Fruit fly (Drosophila melanogaster) whole organism, embryonic: Measurements from ENCODE around the gene MCU.

ENCODE experiments used
- Adf1 ChIP-seq: fragments of 200-800 bp; sonication (Bioruptor generic); IDR thresholded peaks from 2 replicates; pipeline ENCODE4 v1.3.6; 2022; ENCODE audit warnings: missing biosample characterization, missing genetic modification characterization
- BtbVII ChIP-seq: fragments of 200-800 bp; sonication (Bioruptor generic); optimal IDR thresholded peaks from 3 replicates; lab custom pipeline; 2017; ENCODE audit warnings: missing biosample characterization, mild to moderate bottlenecking, missing genetic modification characterization
- CG12155 ChIP-seq: fragments of 200-800 bp; sonication (Bioruptor generic); optimal IDR thresholded peaks from 3 replicates; lab custom pipeline; 2016; ENCODE audit warnings: missing biosample characterization, missing genetic modification characterization
- CG12219 ChIP-seq: fragments of 200-800 bp; sonication (Bioruptor generic); optimal IDR thresholded peaks from 3 replicates; lab custom pipeline; 2018; ENCODE audit warnings: missing biosample characterization, mild to moderate bottlenecking, missing genetic modification characterization
- CG13287 ChIP-seq: fragments of 200-800 bp; sonication (Bioruptor generic); IDR thresholded peaks from 2 replicates; pipeline ENCODE4 v1.3.6; 2022; ENCODE audit warnings: missing biosample characterization, missing genetic modification characterization; ENCODE audit not compliant: partially characterized antibody
- CG14050 ChIP-seq: fragments of 200-800 bp; sonication (Bioruptor generic); IDR thresholded peaks from 3 replicates; pipeline ENCODE4 v1.3.6; 2022; ENCODE audit warnings: missing biosample characterization, missing genetic modification characterization
- CG16813 ChIP-seq: fragments of 200-800 bp; sonication (Bioruptor generic); IDR thresholded peaks from 3 replicates; pipeline ENCODE4 v1.3.6; 2022; ENCODE audit warnings: missing biosample characterization, missing genetic modification characterization; ENCODE audit not compliant: partially characterized antibody
- CG17359 ChIP-seq: fragments of 200-800 bp; sonication (Bioruptor generic); optimal IDR thresholded peaks from 3 replicates; lab custom pipeline; 2018; ENCODE audit warnings: missing biosample characterization, mild to moderate bottlenecking, missing genetic modification characterization, moderate library complexity
- CG17361 ChIP-seq: fragments of 200-800 bp; sonication (Bioruptor generic); IDR thresholded peaks from 3 replicates; pipeline ENCODE4 v1.3.6; 2022; ENCODE audit warnings: missing biosample characterization, missing genetic modification characterization
- CG17385 ChIP-seq: fragments of 200-800 bp; sonication (Bioruptor generic); optimal IDR thresholded peaks from 3 replicates; lab custom pipeline; 2018; ENCODE audit warnings: missing biosample characterization, mild to moderate bottlenecking, missing genetic modification characterization
- CG17802 ChIP-seq: fragments of 200-800 bp; sonication (Bioruptor generic); optimal IDR thresholded peaks from 2 replicates; lab custom pipeline; 2018; ENCODE audit warnings: missing biosample characterization, mild to moderate bottlenecking, missing genetic modification characterization, moderate library complexity
- CG2129 ChIP-seq: fragments of 200-800 bp; sonication (Bioruptor generic); IDR thresholded peaks from 2 replicates; pipeline ENCODE4 v1.3.6; 2022; ENCODE audit warnings: missing biosample characterization, missing genetic modification characterization; ENCODE audit not compliant: partially characterized antibody
- CG2875 ChIP-seq: fragments of 200-800 bp; sonication (Bioruptor generic); optimal IDR thresholded peaks from 2 replicates; lab custom pipeline; 2017; ENCODE audit warnings: missing biosample characterization, mild to moderate bottlenecking, missing genetic modification characterization, missing genetic modification reagents
- CG32767 ChIP-seq: fragments of 200-800 bp; sonication (Bioruptor generic); IDR thresholded peaks from 2 replicates; pipeline ENCODE4 v1.3.6; 2022; ENCODE audit warnings: missing biosample characterization, missing genetic modification characterization
- CG3838 ChIP-seq: fragments of 200-800 bp; sonication (Bioruptor generic); optimal IDR thresholded peaks from 3 replicates; lab custom pipeline; 2016; ENCODE audit warnings: missing biosample characterization, missing genetic modification characterization
- CG42726 ChIP-seq: fragments of 200-800 bp; sonication (Bioruptor generic); IDR thresholded peaks from 2 replicates; pipeline ENCODE4 v1.3.6; 2022; ENCODE audit warnings: missing biosample characterization, missing genetic modification characterization; ENCODE audit not compliant: partially characterized antibody
- CG4282 ChIP-seq: fragments of 200-800 bp; sonication (Bioruptor generic); optimal IDR thresholded peaks from 2 replicates; lab custom pipeline; 2016; ENCODE audit warnings: missing biosample characterization, missing genetic modification characterization
- CG4328 ChIP-seq: fragments of 200-800 bp; sonication (Bioruptor generic); optimal IDR thresholded peaks from 3 replicates; lab custom pipeline; 2017; ENCODE audit warnings: missing biosample characterization, missing genetic modification reagents, missing genetic modification characterization
- CG4360 ChIP-seq: fragments of 200-800 bp; sonication (Bioruptor generic); IDR thresholded peaks from 2 replicates; pipeline ENCODE4 v1.3.6; 2022; ENCODE audit warnings: missing biosample characterization, missing genetic modification characterization
- CG9727 ChIP-seq: fragments of 200-800 bp; sonication (Bioruptor generic); optimal IDR thresholded peaks from 3 replicates; lab custom pipeline; 2017; ENCODE audit warnings: missing biosample characterization, mild to moderate bottlenecking, missing genetic modification characterization
- D ChIP-seq, 2 experiments: fragments of 200-800 bp in 1 of 2; fragments of >200 bp in 1 of 2; sonication (Bioruptor generic) in 1 of 2; optimal IDR thresholded peaks; 2 replicates in 1 of 2; 3 replicates in 1 of 2; lab custom pipeline; 2017; ENCODE audit warnings: mild to moderate bottlenecking in 1 of 2, missing biosample characterization in 1 of 2, missing genetic modification characterization in 1 of 2, missing genetic modification reagents in 1 of 2
- Dp ChIP-seq: fragments of 200-800 bp; sonication (Bioruptor generic); optimal IDR thresholded peaks from 2 replicates; lab custom pipeline; 2018; ENCODE audit warnings: missing biosample characterization, mild to moderate bottlenecking, missing genetic modification characterization, moderate library complexity
- Drgx ChIP-seq: fragments of 200-800 bp; sonication (Bioruptor generic); IDR thresholded peaks from 2 replicates; pipeline ENCODE4 v1.3.6; 2022; ENCODE audit warnings: missing biosample characterization, missing genetic modification characterization
- Elba2 ChIP-seq: fragments of 200-800 bp; sonication (Bioruptor generic); optimal IDR thresholded peaks from 3 replicates; lab custom pipeline; 2016; ENCODE audit warnings: missing biosample characterization, missing genetic modification characterization
- GATAe ChIP-seq: fragments of 200-800 bp; sonication (Bioruptor generic); conservative IDR thresholded peaks from 2 replicates; pipeline ENCODE4 v1.3.6; 2022; ENCODE audit warnings: missing biosample characterization, missing genetic modification characterization
- Lhr ChIP-seq: fragments of 200-800 bp; sonication (Bioruptor generic); optimal IDR thresholded peaks from 3 replicates; lab custom pipeline; 2017; ENCODE audit warnings: mild to moderate bottlenecking, missing biosample characterization, missing genetic modification reagents, missing genetic modification characterization
- Myb ChIP-seq: fragments of 200-800 bp; sonication (Bioruptor generic); optimal IDR thresholded peaks from 2 replicates; lab custom pipeline; 2016; ENCODE audit warnings: missing biosample characterization, missing genetic modification characterization
- Oaz ChIP-seq: fragments of 200-800 bp; sonication (Bioruptor generic); IDR thresholded peaks from 2 replicates; pipeline ENCODE4 v1.3.6; 2022; ENCODE audit warnings: missing biosample characterization, missing genetic modification characterization
- Rx ChIP-seq: fragments of 200-800 bp; sonication (Bioruptor generic); IDR thresholded peaks from 2 replicates; pipeline ENCODE4 v1.3.6; 2022; ENCODE audit warnings: missing biosample characterization, missing genetic modification characterization
- Scr ChIP-seq: fragments of 200-800 bp; sonication (Bioruptor generic); IDR thresholded peaks from 2 replicates; pipeline ENCODE4 v1.3.6; 2022; ENCODE audit warnings: missing biosample characterization, missing genetic modification characterization; ENCODE audit not compliant: partially characterized antibody
- Six4 ChIP-seq: fragments of 200-800 bp; sonication (Bioruptor generic); optimal IDR thresholded peaks from 2 replicates; lab custom pipeline; 2016; ENCODE audit warnings: missing biosample characterization, missing genetic modification characterization
- Tbp ChIP-seq: fragments of >200 bp; optimal IDR thresholded peaks from 2 replicates; lab custom pipeline; 2018; ENCODE audit warnings: missing biosample characterization, missing genetic modification characterization
- YL-1 ChIP-seq: fragments of 200-800 bp; sonication (Bioruptor generic); optimal IDR thresholded peaks from 3 replicates; lab custom pipeline; 2017; ENCODE audit warnings: missing biosample characterization, mild to moderate bottlenecking, missing genetic modification characterization
- aop ChIP-seq: fragments of 200-800 bp; sonication (Bioruptor generic); IDR thresholded peaks from 2 replicates; pipeline ENCODE4 v1.3.6; 2022; ENCODE audit warnings: missing biosample characterization, missing genetic modification characterization
- ci ChIP-seq: fragments of 200-800 bp; sonication (Bioruptor generic); IDR thresholded peaks from 3 replicates; pipeline ENCODE4 v1.3.6; 2022; ENCODE audit warnings: missing biosample characterization, missing genetic modification characterization
- crp ChIP-seq, 2 experiments: fragments of 200-800 bp; sonication (Bioruptor generic); optimal IDR thresholded peaks; 2 replicates in 1 of 2; 3 replicates in 1 of 2; lab custom pipeline; 2017; ENCODE audit warnings: missing biosample characterization in 2 of 2, missing genetic modification characterization in 2 of 2, mild to moderate bottlenecking in 1 of 2, moderate library complexity in 1 of 2
- danr ChIP-seq: fragments of 200-800 bp; sonication (Bioruptor generic); IDR thresholded peaks from 2 replicates; pipeline ENCODE4 v1.3.6; 2022; ENCODE audit warnings: missing biosample characterization, missing genetic modification characterization
- emc ChIP-seq: fragments of 200-800 bp; sonication (Bioruptor generic); optimal IDR thresholded peaks from 2 replicates; lab custom pipeline; 2016; ENCODE audit warnings: missing biosample characterization, missing genetic modification characterization
- h ChIP-seq: fragments of >200 bp; optimal IDR thresholded peaks from 2 replicates; lab custom pipeline; 2017
- her ChIP-seq: fragments of 200-800 bp; sonication (Bioruptor generic); optimal IDR thresholded peaks from 2 replicates; lab custom pipeline; 2016; ENCODE audit warnings: missing biosample characterization, missing genetic modification characterization
- inv ChIP-seq: fragments of 200-800 bp; sonication (Bioruptor generic); IDR thresholded peaks from 2 replicates; pipeline ENCODE4 v1.3.6; 2022; ENCODE audit warnings: missing biosample characterization, missing genetic modification characterization; ENCODE audit not compliant: partially characterized antibody
- lola ChIP-seq, 3 experiments: fragments of >200 bp in 2 of 3; fragments of 200-800 bp in 1 of 3; sonication (Bioruptor generic) in 1 of 3; optimal IDR thresholded peaks; 2 replicates each; lab custom pipeline; 2017 to 2019; ENCODE audit warnings: missing biosample characterization in 3 of 3, missing genetic modification characterization in 3 of 3, mild to moderate bottlenecking in 1 of 3, moderate library complexity in 1 of 3
- mld ChIP-seq: fragments of 200-800 bp; sonication (Bioruptor generic); IDR thresholded peaks from 3 replicates; pipeline ENCODE4 v1.3.6; 2022; ENCODE audit warnings: missing biosample characterization, missing genetic modification characterization; ENCODE audit not compliant: partially characterized antibody
- onecut ChIP-seq: fragments of 200-800 bp; sonication (Bioruptor generic); IDR thresholded peaks from 2 replicates; pipeline ENCODE4 v1.3.6; 2022; ENCODE audit warnings: missing biosample characterization, missing genetic modification characterization
- schlank ChIP-seq: fragments of 200-800 bp; sonication (Bioruptor generic); optimal IDR thresholded peaks from 2 replicates; lab custom pipeline; 2018; ENCODE audit warnings: missing biosample characterization, mild to moderate bottlenecking, missing genetic modification characterization
- so ChIP-seq: fragments of 200-800 bp; sonication (Bioruptor generic); IDR thresholded peaks from 3 replicates; pipeline ENCODE4 v1.3.6; 2022; ENCODE audit warnings: missing biosample characterization, missing genetic modification characterization
- sob ChIP-seq: fragments of 200-800 bp; sonication (Bioruptor generic); IDR thresholded peaks from 2 replicates; pipeline ENCODE4 v1.3.6; 2022; ENCODE audit warnings: missing biosample characterization, missing genetic modification characterization
- tio ChIP-seq: fragments of 200-800 bp; sonication (Bioruptor generic); optimal IDR thresholded peaks from 2 replicates; lab custom pipeline; 2017; ENCODE audit warnings: missing biosample characterization, missing genetic modification characterization, inconsistent platforms
- toy ChIP-seq: fragments of 200-800 bp; sonication (Bioruptor generic); IDR thresholded peaks from 2 replicates; pipeline ENCODE4 v1.3.6; 2022; ENCODE audit warnings: missing biosample characterization, missing genetic modification characterization

Gene MCU

DNA sequence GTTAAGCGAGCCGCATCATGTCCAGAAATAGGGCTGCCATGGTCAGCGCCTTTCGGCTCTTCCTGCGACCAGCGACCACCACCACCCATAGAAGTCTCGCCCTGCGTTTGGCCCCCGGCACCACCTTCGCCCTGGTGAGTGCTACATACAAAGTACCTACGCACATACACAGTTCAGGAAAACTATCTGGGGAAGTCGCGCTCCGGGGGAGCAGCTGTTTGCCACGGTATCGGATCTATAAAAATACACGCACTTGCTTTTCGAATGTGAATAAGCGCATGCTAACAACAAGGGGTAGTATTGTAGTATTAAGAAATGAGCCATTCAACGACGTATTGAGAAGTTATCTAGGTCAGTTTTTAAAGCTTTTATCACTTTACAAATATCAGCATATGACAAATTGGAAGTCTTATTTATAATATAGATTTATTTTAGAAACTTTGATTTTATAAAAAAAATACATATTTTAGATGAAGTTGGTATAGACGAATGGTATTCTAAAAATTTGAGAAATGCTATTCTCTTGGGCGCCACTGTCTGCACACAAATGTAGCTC is 1.4 kb downstream of the MCU start (continued):
- TF ChIP-seq CG16813 (GFP tag; lab: Robert Waterston, UW) (no peak), CG17361 (peak; percentile 72), Tbp (GFP tag; lab: Kevin White, UChicago) (no peak), CG4282 (GFP tag; lab: Kevin White, UChicago) (no peak), tio (GFP tag; lab: Kevin White, UChicago) (peak; percentile 59), crp (GFP tag; optimal IDR thresholded peaks at IDR 0.05; lab: Kevin White, UChicago) (no peak), CG4328 (GFP tag; lab: Kevin White, UChicago) (no peak), h (lab: Kevin White, UChicago) (no peak), CG12219 (no peak), her (no peak), Oaz (GFP tag; lab: Robert Waterston, UW) (no peak), D (optimal IDR thresholded peaks at IDR 0.05; lab: Kevin White, UChicago) (no peak), D (GFP tag; optimal IDR thresholded peaks at IDR 0.05; lab: Kevin White, UChicago) (peak; percentile 41), Lhr (GFP tag; lab: Kevin White, UChicago) (no peak), CG42726 (no peak), BtbVII (peak; percentile 49), CG17359 (tag; lab: Kevin White, UChicago) (peak; percentile 37), sob (GFP tag; lab: Robert Waterston, UW) (no peak), Six4 (GFP tag; lab: Kevin White, UChicago) (peak; percentile 5), inv (GFP tag; lab: Robert Waterston, UW) (no peak), lola (GFP tag; optimal IDR thresholded peaks at IDR 0.05; lab: Kevin White, UChicago) (peak in 1 of 3 experiments; percentile 43), CG32767 (GFP tag; lab: Robert Waterston, UW) (0 out of 2 replicates have a peak, but pooled peaks have one; percentile 47), CG13287 (GFP tag; lab: Robert Waterston, UW) (no peak), CG3838 (GFP tag; lab: Kevin White, UChicago) (no peak), aop (GFP tag; lab: Robert Waterston, UW) (peak; percentile 50; the same call in 1 of the 2 replicates), CG2875 (peak; percentile 12), YL-1 (GFP tag; lab: Kevin White, UChicago) (peak; percentile 34), ci (GFP tag; lab: Robert Waterston, UW) (peak; percentile 40; the same call in 1 of the 3 replicates), Rx (GFP tag; lab: Robert Waterston, UW) (no peak), CG9727 (GFP tag; lab: Kevin White, UChicago) (peak; percentile 51), Adf1 (GFP tag; lab: Robert Waterston, UW) (0 out of 2 replicates have a peak, but pooled peaks have one; percentile 10), CG4360 (GFP tag; lab: Robert Waterston, UW) (no peak), CG14050 (peak; percentile 47; the same call in 1 of the 3 replicates), onecut (GFP tag; lab: Robert Waterston, UW) (no peak), emc (GFP tag; lab: Kevin White, UChicago) (no peak), CG17385 (peak; percentile 66), Scr (GFP tag; lab: Robert Waterston, UW) (no peak), Drgx (GFP tag; lab: Robert Waterston, UW) (0 out of 2 replicates have a peak, but pooled peaks have one; percentile 20), schlank (tag; lab: Kevin White, UChicago) (no peak), GATAe (no peak), Elba2 (GFP tag; lab: Kevin White, UChicago) (no peak), danr (no peak), Myb (GFP tag; lab: Kevin White, UChicago) (no peak), CG12155 (no peak), mld (GFP tag; lab: Robert Waterston, UW) (no peak), toy (no peak), CG17802 (tag; lab: Kevin White, UChicago) (no peak), CG2129 (GFP tag; lab: Robert Waterston, UW) (no peak), so (GFP tag; lab: Robert Waterston, UW) (no peak), Dp (no peak)
